Worm (Caenorhabditis elegans) whole organism, young adult: ENCODE data around the gene acl-12.

Experiments
- F39B2.1 ChIP-seq: fragments of 200-800 bp; sonication (Bioruptor generic); IDR thresholded peaks from 2 replicates; pipeline ENCODE4 v1.3.6; 2022; ENCODE audit warnings: missing genetic modification reagents, missing genetic modification characterization, missing compliant biosample characterization
- cebp-2 ChIP-seq: fragments of 200-800 bp; sonication (Bioruptor generic); IDR thresholded peaks from 2 replicates; pipeline ENCODE4 v1.3.6; 2022; ENCODE audit warnings: missing genetic modification characterization, missing compliant biosample characterization
- fkh-3 ChIP-seq: sonication (generic microtip); optimal IDR thresholded peaks from 2 replicates; lab custom pipeline; 2016; ENCODE audit warnings: mild to moderate bottlenecking, missing genetic modification characterization, missing compliant biosample characterization
- pha-4 ChIP-seq: fragments of 150-350 bp; sonication (generic microtip); optimal IDR thresholded peaks from 2 replicates; lab custom pipeline; 2014; ENCODE audit warnings: missing biosample characterization, missing genetic modification reagents, missing genetic modification characterization

DNA sequence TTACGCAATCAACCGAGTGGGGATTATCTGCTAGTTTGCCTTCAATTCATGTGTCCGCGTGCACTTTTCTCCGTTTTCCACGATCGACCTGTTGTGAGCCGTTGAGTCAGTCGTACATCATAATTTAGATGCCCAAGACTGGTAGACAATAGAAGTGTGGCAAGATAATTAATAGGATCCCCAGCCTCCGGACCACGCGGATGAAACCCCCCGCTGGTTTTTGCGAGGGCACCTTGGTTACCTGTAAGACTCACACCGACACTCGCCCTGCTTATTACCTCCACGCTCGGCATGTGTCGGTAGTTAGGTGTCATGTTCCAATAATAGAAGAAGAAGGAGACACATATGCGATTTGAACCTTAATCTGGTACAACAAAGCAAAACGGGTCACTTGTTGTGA, 13.6 kb upstream of the acl-12 start:
- TF ChIP-seq F39B2.1 (GFP tag; lab: Robert Waterston, UW), result no peak
- no peak for TF ChIP-seq cebp-2 (GFP tag; lab: Robert Waterston, UW)
- no peak for TF ChIP-seq pha-4 (tag; lab: Kevin White, UChicago)
- TF ChIP-seq fkh-3 (tag; lab: Kevin White, UChicago), result no peak
